Fruit fly (Drosophila melanogaster) S2 (cell line): Measurements from ENCODE around the gene CG42671.

Source experiments
- CG8478 ChIP-seq: fragments of >200 bp; optimal IDR thresholded peaks from 2 replicates; lab custom pipeline; 2018
- CTCF ChIP-seq, 2 experiments: fragments of >200 bp; optimal IDR thresholded peaks; 2 replicates each; lab custom pipeline; 2018

CG42671 gene

DNA sequence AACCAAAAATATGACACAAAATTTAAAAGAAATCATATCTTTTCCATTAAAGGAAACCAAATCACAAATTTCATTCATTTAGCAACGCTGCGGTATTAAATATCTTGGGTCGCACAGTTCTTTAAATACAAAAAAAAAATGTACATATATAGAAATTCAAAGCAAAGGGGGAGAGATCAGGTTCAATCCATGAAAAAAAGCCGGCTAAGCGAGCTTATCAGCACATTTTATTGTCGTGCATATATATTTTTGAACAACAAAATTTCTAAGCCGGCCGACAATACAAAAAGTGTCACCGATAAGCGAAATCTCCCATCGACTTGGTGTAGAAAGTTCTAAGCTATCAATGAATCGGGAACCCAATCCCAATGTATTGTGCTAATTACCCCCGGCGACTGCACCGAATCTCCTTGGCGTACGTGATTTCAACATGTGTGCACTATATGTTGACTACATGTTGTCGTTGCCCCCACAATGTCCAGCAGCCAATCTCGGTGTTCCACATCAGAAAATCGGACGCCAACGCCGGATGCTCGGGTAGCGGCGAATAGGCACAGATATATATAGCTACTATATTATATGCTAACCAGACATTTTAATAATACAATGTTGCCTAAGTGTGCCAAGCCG, 10.4 kb upstream of the CG42671 start:
- TF ChIP-seq CG8478 (lab: Kevin White, UChicago) (no peak), CTCF (optimal IDR thresholded peaks at IDR 0.05; lab: Kevin White, UChicago) (no peak)

DNA sequence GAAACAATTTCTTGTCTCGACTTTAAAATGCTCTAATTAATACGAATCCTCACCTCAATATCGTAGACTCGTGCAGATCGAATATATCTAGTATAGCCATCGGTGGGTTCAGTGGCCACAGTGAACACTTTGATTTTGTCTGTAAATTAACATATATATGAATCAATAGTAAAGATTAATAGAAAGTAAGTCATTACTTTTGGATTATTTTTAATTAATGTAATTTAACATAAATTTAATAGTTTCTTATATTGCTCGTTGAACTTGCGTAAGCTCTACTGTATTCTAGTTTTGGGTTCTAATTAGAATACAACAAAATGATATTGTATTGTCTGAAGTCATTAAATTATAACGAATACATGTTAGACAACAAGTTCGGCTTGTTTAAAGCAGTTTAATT, 9.5 kb upstream of the CG42671 start:
- no peak for TF ChIP-seq CG8478 (lab: Kevin White, UChicago)
- TF ChIP-seq CTCF (optimal IDR thresholded peaks at IDR 0.05; lab: Kevin White, UChicago): no peak

DNA sequence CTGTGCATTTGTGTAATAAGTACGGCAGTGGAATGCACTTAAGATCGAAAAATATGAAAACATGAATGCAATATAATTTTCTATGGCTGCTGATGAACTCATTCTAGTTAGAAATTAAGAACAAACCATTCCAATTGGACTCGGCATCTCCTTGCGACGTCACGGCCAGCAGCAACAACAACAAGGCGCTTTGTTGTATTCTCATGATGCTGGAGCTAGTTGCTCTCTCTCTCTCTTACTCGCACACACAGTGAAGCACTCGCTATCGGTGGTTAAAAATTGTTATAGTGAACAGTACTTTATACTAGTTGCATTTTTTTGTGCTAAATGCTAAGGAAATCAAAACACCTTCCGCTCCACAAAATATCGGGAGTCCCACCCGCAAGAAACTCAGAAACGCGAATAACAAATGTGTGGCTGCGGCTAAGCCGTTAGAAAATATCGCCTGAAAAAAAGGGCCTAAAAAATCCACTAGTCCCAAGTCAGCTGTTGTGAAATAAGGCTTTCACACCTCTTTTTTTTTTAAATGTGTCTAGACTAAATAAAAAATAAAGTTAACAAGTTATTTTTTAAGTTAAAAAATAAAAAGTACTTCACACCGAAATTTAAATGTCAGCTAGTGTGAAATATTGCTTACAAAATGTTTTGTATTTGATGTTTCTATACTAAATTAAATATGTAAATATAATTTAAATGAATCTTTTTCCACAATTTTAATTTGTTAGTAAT, 8.5 kb upstream of the CG42671 start, which contains the start of gene Plod:
TSS of gene Plod (minus strand) at position 409 of the 729 bp plus-strand sequence.
- TF ChIP-seq CTCF (optimal IDR thresholded peaks at IDR 0.05; lab: Kevin White, UChicago): peak in 1 of 2 experiments; percentile 28
- TF ChIP-seq CG8478 (lab: Kevin White, UChicago): no peak

DNA sequence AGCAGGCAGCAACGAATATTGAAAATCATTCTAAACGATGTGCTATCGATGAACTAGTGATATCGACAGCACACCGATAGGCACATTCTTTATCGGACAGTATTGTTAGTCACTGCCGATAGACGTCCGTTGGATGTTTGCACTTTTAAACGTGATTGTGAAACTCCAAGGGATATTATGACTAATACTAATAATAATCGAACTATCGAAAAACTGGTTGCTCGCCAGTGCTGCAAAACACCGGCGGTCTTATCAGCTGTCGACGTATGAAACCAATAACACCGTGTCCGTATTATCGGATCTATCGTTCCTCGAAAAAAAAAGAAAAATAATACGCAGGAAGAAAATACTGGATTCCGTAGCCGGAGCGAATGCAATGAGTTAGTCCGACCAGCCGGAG, 3.8 kb upstream of the CG42671 start, which contains the start of the genes Ube3a and CG7600:
TSS of gene Ube3a (minus strand) at position 67 of the 400 bp plus-strand sequence.
TSS of gene CG7600 (plus strand) at position 270 of the 400 bp plus-strand sequence.
- TF ChIP-seq CTCF (optimal IDR thresholded peaks at IDR 0.05; lab: Kevin White, UChicago): peak in 1 of 2 experiments; percentile 54
- TF ChIP-seq CG8478 (lab: Kevin White, UChicago): no peak

DNA sequence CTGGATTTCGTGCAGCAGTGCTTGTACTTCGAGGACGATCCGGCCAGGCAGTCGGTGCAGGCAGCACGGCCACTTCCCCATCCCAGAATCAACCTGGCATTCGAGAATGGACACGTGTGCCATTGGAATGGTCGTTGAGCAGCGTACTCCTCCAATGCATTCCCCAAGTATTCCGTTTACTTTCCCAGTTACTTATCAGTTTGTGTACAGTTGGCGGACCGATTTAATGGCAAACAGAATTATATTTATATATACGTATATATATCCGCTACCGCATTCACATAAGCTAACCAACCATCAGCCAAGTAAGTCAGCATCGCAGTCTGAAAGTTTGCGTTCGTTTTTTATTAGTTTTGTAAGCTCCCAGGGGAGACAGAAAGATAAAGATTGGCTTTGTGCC, 662 bp upstream of the CG42671 start:
- TF ChIP-seq CG8478 (lab: Kevin White, UChicago): no peak
- TF ChIP-seq CTCF (optimal IDR thresholded peaks at IDR 0.05; lab: Kevin White, UChicago): no peak

DNA sequence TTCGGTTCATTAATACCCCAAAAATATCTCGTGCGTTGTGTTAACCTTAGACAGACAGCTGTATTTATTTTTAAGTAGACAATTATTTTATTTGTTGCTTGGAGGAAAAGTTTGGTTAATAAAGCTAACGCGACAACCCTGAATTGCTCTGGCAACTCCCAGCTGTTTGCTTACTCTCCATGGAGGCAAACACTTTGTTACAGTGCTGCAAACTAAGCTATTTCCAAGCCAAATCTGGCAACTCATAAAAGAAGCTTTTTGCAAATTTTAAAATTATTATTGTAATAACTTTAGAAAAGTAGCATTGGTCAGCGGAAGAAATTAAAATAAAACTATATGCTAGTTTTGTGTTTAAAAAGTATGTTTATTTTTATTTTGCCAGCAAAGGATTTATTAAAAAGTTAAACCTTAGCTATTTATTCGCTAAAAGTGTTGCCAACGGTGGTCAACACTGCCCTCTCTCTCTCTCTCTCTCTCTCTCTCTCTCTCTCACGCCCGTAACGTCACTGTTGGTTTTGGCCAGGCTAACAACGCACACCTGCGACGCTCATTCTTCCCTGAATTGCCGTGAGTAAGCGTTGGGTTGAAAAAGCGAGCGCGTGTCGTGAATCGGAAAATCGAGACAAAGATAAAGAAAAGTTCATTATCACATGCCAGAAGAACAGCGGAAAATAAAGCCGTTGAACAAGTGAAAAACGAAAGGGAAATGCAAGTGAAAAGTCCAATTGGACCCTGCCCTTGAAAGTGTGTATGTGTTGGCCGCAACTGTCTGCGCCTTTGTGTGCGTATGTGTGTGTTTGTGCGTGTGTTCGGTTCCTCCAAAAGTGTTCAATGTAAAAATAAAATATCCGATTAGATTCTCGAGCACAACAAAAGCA, 1.2 kb downstream of the CG42671 start:
- TF ChIP-seq CG8478 (lab: Kevin White, UChicago) (no peak), CTCF (optimal IDR thresholded peaks at IDR 0.05; lab: Kevin White, UChicago) (no peak)

DNA sequence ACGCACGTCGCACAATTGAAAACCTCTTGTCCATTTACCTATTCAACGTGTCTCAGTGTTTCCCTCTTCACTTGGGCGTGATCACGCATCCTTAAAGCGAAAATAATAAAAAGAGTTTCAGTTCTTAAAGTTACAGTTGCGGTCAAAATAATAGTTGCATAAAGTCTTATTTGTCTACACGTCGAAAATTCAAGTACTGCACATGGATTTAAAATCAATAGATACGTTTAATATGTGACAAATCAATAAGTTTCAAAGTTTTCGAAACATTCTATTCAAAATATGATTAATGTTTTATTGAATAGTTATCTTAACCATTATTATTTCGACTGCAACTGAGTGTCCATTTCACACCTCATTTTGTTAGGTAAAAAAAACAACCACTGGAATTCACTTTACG, 1.9 kb downstream of the CG42671 start:
- TF ChIP-seq CG8478 (lab: Kevin White, UChicago): no peak
- no peak for TF ChIP-seq CTCF (optimal IDR thresholded peaks at IDR 0.05; lab: Kevin White, UChicago)

DNA sequence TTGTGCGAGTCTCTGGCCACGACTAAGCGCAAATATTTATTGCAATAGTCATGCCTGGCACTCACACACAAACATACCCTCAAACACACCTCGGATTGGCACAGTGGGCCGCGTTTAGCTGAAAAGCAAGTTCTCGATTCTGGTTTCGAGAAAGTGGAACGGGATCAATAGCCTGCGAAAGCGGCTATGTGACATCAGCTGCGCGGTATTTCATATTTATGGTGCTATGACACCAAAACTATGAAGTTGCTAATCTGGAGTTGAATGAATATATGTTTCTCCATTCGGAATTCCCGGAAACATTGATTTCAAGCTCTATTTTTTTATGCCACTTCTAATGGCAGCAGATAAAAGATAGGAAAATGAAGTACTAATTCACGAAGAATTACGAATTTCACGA, 3.6 kb downstream of the CG42671 start:
- no peak for TF ChIP-seq CG8478 (lab: Kevin White, UChicago)
- no peak for TF ChIP-seq CTCF (optimal IDR thresholded peaks at IDR 0.05; lab: Kevin White, UChicago)

DNA sequence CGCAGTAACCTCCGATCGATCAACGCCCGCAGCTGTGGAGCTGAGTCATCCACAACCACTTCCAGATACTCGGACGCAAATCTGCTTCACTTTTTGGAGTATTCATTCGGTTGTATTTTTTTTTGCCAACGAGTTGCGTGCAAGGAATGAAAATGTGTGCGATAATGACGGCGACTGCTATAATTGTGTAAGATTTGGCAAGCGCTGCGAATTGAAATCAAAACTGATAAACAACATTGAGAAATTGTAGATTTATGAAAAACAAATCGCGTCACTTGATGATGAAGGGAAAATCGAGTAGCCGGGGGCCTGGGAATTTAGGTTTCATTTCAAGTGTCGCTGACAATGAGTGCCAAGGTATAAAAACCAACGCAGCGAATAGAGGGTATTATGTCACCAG, 4.6 kb downstream of the CG42671 start:
- no peak for TF ChIP-seq CG8478 (lab: Kevin White, UChicago)

DNA sequence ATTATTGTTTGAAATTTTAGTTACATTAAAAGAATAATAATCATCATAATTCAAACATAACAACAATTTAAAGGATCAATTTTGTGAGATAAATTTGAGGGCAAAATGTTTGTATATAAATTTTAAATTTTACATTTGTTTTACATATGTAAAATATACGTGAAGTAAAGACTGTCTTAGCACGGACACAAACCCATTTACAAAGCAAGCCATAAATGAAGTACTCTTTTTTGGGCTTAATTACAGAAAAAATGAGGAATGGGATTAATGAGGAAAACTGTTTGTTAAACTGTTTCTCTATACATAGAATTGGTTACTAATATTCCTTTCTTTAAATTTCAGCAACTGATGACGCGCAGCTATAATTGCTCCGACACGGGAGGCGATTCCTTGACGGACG, 10.3 kb downstream of the CG42671 start:
- TF ChIP-seq CTCF (optimal IDR thresholded peaks at IDR 0.05; lab: Kevin White, UChicago): peak in 1 of 2 experiments; percentile 49
- no peak for TF ChIP-seq CG8478 (lab: Kevin White, UChicago)

DNA sequence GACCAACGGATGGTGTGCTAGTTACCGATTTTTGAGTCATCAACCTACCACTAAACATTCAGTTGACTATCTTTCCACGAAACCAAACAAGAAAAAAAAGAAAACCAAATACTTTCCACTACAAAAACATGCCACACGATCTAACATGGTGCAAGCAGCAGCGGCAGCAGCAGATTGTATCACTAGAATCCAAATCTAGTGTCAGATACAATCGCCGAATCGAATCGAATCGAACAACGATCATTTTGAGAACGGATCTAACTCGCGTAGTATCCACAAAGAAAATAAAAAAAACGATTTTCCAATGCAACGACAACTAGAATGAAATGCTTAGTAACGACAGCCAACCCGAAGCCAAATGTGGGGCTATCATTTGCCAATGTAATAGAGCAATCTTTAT, 13.4 kb downstream of the CG42671 start:
- TF ChIP-seq CTCF (optimal IDR thresholded peaks at IDR 0.05; lab: Kevin White, UChicago) (no peak), CG8478 (lab: Kevin White, UChicago) (no peak)

DNA sequence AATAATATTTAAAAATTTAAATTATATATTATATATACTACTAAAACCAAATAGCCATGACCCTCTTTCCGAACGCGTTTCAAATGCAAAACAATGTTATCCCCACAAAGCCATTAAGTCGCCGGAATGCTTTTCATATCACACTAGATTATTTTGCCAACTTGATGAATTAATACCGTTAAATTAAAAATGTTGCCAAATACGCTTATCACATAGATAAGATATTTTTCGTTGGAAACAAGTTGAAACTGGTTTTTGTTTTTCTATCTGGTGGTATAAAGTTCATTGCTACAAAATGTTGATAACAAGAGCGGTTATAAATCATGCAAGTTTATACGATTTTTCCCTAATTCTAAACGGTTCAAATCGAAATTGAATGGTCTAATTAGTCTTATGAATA, 19.2 kb downstream of the CG42671 start:
- TF ChIP-seq CG8478 (lab: Kevin White, UChicago): no peak
- no peak for TF ChIP-seq CTCF (optimal IDR thresholded peaks at IDR 0.05; lab: Kevin White, UChicago)

DNA sequence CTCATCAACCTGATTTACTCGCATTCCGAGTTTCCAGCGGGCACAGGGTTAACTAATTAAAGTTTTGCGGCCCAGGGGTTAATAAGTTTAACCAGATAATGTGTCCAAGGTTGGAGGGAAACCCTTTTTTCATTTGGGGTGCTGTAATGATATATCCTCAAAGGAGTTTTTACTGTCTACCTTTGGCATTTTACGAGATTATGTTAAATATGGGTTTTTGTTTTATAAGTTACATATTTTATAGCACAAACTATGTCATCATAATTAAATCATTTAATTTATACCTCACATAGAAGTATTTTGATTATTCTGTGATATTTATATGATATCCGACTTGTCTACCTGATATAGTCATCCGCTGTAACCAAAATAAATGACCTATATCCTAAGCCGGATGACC, 21.8 kb downstream of the CG42671 start, which contains the start of gene Ir68a:
TSS of gene Ir68a (minus strand) at position 101 of the 400 bp plus-strand sequence.
- TF ChIP-seq CTCF (optimal IDR thresholded peaks at IDR 0.05; lab: Kevin White, UChicago) (no peak), CG8478 (lab: Kevin White, UChicago) (no peak)

DNA sequence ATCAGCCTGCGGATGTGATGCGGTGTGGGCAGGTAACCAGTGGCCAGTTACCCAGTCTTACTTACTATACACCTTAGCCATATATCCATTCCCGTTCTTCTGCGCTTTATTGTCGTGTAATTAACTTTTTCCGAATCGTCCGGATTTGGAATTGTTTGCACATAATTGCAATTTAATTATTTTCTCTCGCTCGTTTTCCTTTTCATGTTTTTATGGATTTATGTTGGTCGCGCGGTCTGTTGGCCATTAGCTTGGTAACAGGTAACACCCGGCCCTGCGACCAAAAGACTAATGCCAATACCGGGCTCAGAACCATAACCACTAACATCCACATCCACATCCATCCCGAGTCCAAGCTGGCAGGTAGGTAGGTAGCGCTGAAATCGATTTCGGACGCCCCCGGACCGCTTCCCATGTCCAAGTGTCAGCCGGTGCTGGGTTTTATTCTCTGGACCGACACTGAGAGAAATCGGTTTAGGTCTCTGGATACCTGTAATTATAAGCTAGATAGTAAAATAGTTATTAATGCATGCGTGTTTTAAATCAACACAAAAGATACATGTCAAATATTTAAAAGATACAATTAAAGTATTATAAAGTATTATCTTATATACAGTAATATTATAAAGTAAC, 22.9 kb downstream of the CG42671 start:
- no peak for TF ChIP-seq CTCF (optimal IDR thresholded peaks at IDR 0.05; lab: Kevin White, UChicago)
- no peak for TF ChIP-seq CG8478 (lab: Kevin White, UChicago)
